Worm (Caenorhabditis elegans) whole organism, young adult: ENCODE results near the gene shc-3.
A peak's percentile ranks its signal among the peaks of the same experiment; 100 is the strongest.

Experiments
- B0035.1 ChIP-seq: sonication (generic microtip); optimal IDR thresholded peaks from 2 replicates; lab custom pipeline; 2016; ENCODE audit warnings: missing genetic modification characterization, mild to moderate bottlenecking, missing compliant biosample characterization, missing genotype, missing genetic modification reagents
- F22D6.2 ChIP-seq: sonication (generic microtip); optimal IDR thresholded peaks from 2 replicates; lab custom pipeline; 2016; ENCODE audit warnings: mild to moderate bottlenecking, missing genetic modification characterization, missing compliant biosample characterization
- F52B5.7 ChIP-seq: sonication (generic microtip); optimal IDR thresholded peaks from 2 replicates; lab custom pipeline; 2016; ENCODE audit warnings: mild to moderate bottlenecking, missing genetic modification characterization, missing compliant biosample characterization
- attf-5 ChIP-seq: fragments of 200-800 bp; sonication (Bioruptor generic); optimal IDR thresholded peaks from 2 replicates; lab custom pipeline; 2018; ENCODE audit warnings: mild to moderate bottlenecking, missing genetic modification characterization, missing compliant biosample characterization
- cebp-1 ChIP-seq, 2 experiments: fragments of 200-800 bp in 1 of 2; sonication (Bioruptor generic) in 1 of 2; sonication (generic microtip) in 1 of 2; IDR thresholded peaks in 1 of 2; optimal IDR thresholded peaks in 1 of 2; 2 replicates each; pipeline versions ENCODE4 v1.3.6 to Lab custom; 2017 to 2022; ENCODE audit warnings: missing compliant biosample characterization in 2 of 2, missing genetic modification characterization in 2 of 2, mild to moderate bottlenecking in 1 of 2, missing genetic modification reagents in 1 of 2, moderate library complexity in 1 of 2
- ceh-58 ChIP-seq: fragments of 200-800 bp; sonication (Bioruptor generic); IDR thresholded peaks from 2 replicates; pipeline ENCODE4 v1.3.6; 2022; ENCODE audit warnings: missing genetic modification characterization, missing compliant biosample characterization
- ceh-79 ChIP-seq: sonication (generic microtip); optimal IDR thresholded peaks from 2 replicates; lab custom pipeline; 2017; ENCODE audit warnings: mild to moderate bottlenecking, missing genetic modification characterization, missing compliant biosample characterization
- chd-7 ChIP-seq: sonication (generic microtip); optimal IDR thresholded peaks from 2 replicates; lab custom pipeline; 2016; ENCODE audit warnings: mild to moderate bottlenecking, missing genetic modification characterization, moderate library complexity, missing compliant biosample characterization
- dox-1 ChIP-seq: fragments of 200-800 bp; sonication (Bioruptor generic); IDR thresholded peaks from 2 replicates; pipeline ENCODE4 v1.3.6; 2022; ENCODE audit warnings: missing genetic modification reagents, missing genetic modification characterization, missing compliant biosample characterization
- dpff-1 ChIP-seq: sonication (generic microtip); optimal IDR thresholded peaks from 2 replicates; lab custom pipeline; 2017; ENCODE audit warnings: mild to moderate bottlenecking, missing genetic modification characterization, missing compliant biosample characterization
- egl-44 ChIP-seq: fragments of 200-800 bp; sonication (Bioruptor generic); IDR thresholded peaks from 2 replicates; pipeline ENCODE4 v1.3.6; 2022; ENCODE audit warnings: missing genetic modification reagents, missing genetic modification characterization, missing compliant biosample characterization
- egrh-3 ChIP-seq: fragments of 200-800 bp; sonication (Bioruptor generic); IDR thresholded peaks from 2 replicates; pipeline ENCODE4 v1.3.6; 2022; ENCODE audit warnings: missing genetic modification reagents, missing genetic modification characterization, missing compliant biosample characterization
- ekl-4 ChIP-seq: fragments of 200-800 bp; sonication (Bioruptor generic); IDR thresholded peaks from 2 replicates; pipeline ENCODE4 v1.3.6; 2022; ENCODE audit warnings: missing genetic modification reagents, missing genetic modification characterization, missing compliant biosample characterization
- fkh-3 ChIP-seq: sonication (generic microtip); optimal IDR thresholded peaks from 2 replicates; lab custom pipeline; 2016; ENCODE audit warnings: mild to moderate bottlenecking, missing genetic modification characterization, missing compliant biosample characterization
- hlh-26 ChIP-seq: fragments of 200-800 bp; sonication (Bioruptor generic); conservative IDR thresholded peaks from 2 replicates; pipeline ENCODE4 v1.3.6; 2022; ENCODE audit warnings: missing genetic modification reagents, missing genetic modification characterization, missing compliant biosample characterization
- let-607 ChIP-seq, 2 experiments: fragments of 200-800 bp in 1 of 2; sonication (Bioruptor generic) in 1 of 2; sonication (generic microtip) in 1 of 2; optimal IDR thresholded peaks; 2 replicates each; lab custom pipeline; 2016 to 2018; ENCODE audit warnings: mild to moderate bottlenecking in 2 of 2, missing compliant biosample characterization in 2 of 2, missing genetic modification characterization in 2 of 2, moderate library complexity in 2 of 2, missing genotype in 1 of 2
- lin-40 ChIP-seq: sonication (generic microtip); optimal IDR thresholded peaks from 2 replicates; lab custom pipeline; 2016; ENCODE audit warnings: missing genetic modification characterization, mild to moderate bottlenecking, missing compliant biosample characterization, missing genotype, missing genetic modification reagents
- nhr-179 ChIP-seq: sonication (generic microtip); optimal IDR thresholded peaks from 2 replicates; lab custom pipeline; 2016; ENCODE audit warnings: mild to moderate bottlenecking, missing genetic modification characterization, missing compliant biosample characterization
- nhr-80 ChIP-seq: sonication (generic microtip); optimal IDR thresholded peaks from 2 replicates; lab custom pipeline; 2016; ENCODE audit warnings: missing genetic modification characterization, missing compliant biosample characterization
- nhr-90 ChIP-seq: sonication (generic microtip); optimal IDR thresholded peaks from 2 replicates; lab custom pipeline; 2016; ENCODE audit warnings: missing genotype, mild to moderate bottlenecking, missing genetic modification characterization, missing compliant biosample characterization
- sea-2 ChIP-seq: fragments of 200-800 bp; sonication (Bioruptor generic); IDR thresholded peaks from 2 replicates; pipeline ENCODE4 v1.3.6; 2022; ENCODE audit warnings: missing genetic modification characterization, missing compliant biosample characterization
- snpc-1.3 ChIP-seq: sonication (generic microtip); optimal IDR thresholded peaks from 2 replicates; lab custom pipeline; 2017; ENCODE audit warnings: missing genetic modification characterization, mild to moderate bottlenecking, missing compliant biosample characterization, antibody characterized with exemption, moderate library complexity, missing genotype, missing genetic modification reagents; ENCODE audit not compliant: insufficient read depth
- snpc-4 ChIP-seq, 5 experiments: fragments of 150-350 bp in 1 of 5; sonication (generic microtip) in 4 of 5; optimal IDR thresholded peaks; 2 replicates each; lab custom pipeline; 2014 to 2018; ENCODE audit warnings: missing genetic modification characterization in 5 of 5, missing biosample characterization in 3 of 5, antibody characterized with exemption in 2 of 5, mild to moderate bottlenecking in 2 of 5, missing compliant biosample characterization in 2 of 5, missing genotype in 2 of 5, moderate library complexity in 2 of 5, missing genetic modification reagents in 1 of 5
- somi-1 ChIP-seq: fragments of 200-800 bp; sonication (Bioruptor generic); optimal IDR thresholded peaks from 2 replicates; lab custom pipeline; 2018; ENCODE audit warnings: mild to moderate bottlenecking, missing genetic modification characterization, missing compliant biosample characterization
- unc-62 ChIP-seq: fragments of 150-350 bp; optimal IDR thresholded peaks from 2 replicates; lab custom pipeline; 2014; ENCODE audit warnings: missing biosample characterization, missing genetic modification reagents, missing genetic modification characterization
- ztf-26 ChIP-seq: sonication (generic microtip); optimal IDR thresholded peaks from 2 replicates; lab custom pipeline; 2017; ENCODE audit warnings: missing genetic modification characterization, missing compliant biosample characterization

Gene shc-3

ce11 chrX:13739125-13739820 lies 21.9 kb downstream of the shc-3 start (continued):
- peak; percentile 49 for TF ChIP-seq chd-7

- TF ChIP-seq snpc-4 (GFP tag; optimal IDR thresholded peaks at IDR 0.05; lab: Kevin White, UChicago) (no peak), snpc-4 (tag; optimal IDR thresholded peaks at IDR 0.05; lab: Kevin White, UChicago) (no peak), nhr-90 (tag; lab: Kevin White, UChicago) (no peak), nhr-179 (tag; lab: Kevin White, UChicago) (no peak), egl-44 (GFP tag; lab: Robert Waterston, UW) (no peak), fkh-3 (tag; lab: Kevin White, UChicago) (no peak)
- TF ChIP-seq, all 124 proteins: peak for 0
Observed at ce11 chrX:13743371-13743770, 26.0 kb downstream of the shc-3 start.

- TF ChIP-seq snpc-1.3 (tag; lab: Kevin White, UChicago) = no peak
- no peak for TF ChIP-seq sea-2 (GFP tag; lab: Robert Waterston, UW)
- TF ChIP-seq lin-40 = peak; percentile 57
- TF ChIP-seq F52B5.7 = no peak
- no peak for TF ChIP-seq F22D6.2 (tag; lab: Kevin White, UChicago)
- no peak for TF ChIP-seq cebp-1 (GFP tag; IDR thresholded peaks at IDR 0.05; lab: Robert Waterston, UW)
- no peak for TF ChIP-seq cebp-1 (tag; optimal IDR thresholded peaks at IDR 0.05; lab: Kevin White, UChicago)
- peak; percentile 27 for TF ChIP-seq ztf-26 (tag; lab: Kevin White, UChicago)
- TF ChIP-seq somi-1 (GFP tag; lab: Kevin White, UChicago) = peak; percentile 88
- TF ChIP-seq nhr-80 (tag; lab: Kevin White, UChicago) = peak; percentile 58
Observed at ce11 chrX:13744543-13745113, 27.3 kb downstream of the shc-3 start.

- TF ChIP-seq attf-5 (GFP tag; lab: Kevin White, UChicago) (no peak), hlh-26 (GFP tag; lab: Robert Waterston, UW) (no peak)
- TF ChIP-seq, all 124 proteins: peak for 0
Observed at ce11 chrX:13745558-13745957, 28.2 kb downstream of the shc-3 start.

- TF ChIP-seq nhr-80 (tag; lab: Kevin White, UChicago) = peak; percentile 79
- TF ChIP-seq unc-62 = peak; percentile 76
- TF ChIP-seq ceh-79 = no peak
- TF ChIP-seq, all 124 proteins: peak for 2
Observed at ce11 chrX:13746231-13746630, 28.9 kb downstream of the shc-3 start.

- TF ChIP-seq unc-62 = no peak
- no peak for TF ChIP-seq dpff-1 (tag; lab: Kevin White, UChicago)
- TF ChIP-seq nhr-80 (tag; lab: Kevin White, UChicago) = peak; percentile 2
- 0 out of 2 replicates have a peak, but pooled peaks have one; percentile 33 for TF ChIP-seq dox-1 (GFP tag; lab: Robert Waterston, UW)
- TF ChIP-seq ekl-4 (GFP tag; lab: Robert Waterston, UW) = no peak
- TF ChIP-seq egrh-3 (GFP tag; lab: Robert Waterston, UW) = no peak
- TF ChIP-seq ceh-58 (GFP tag; lab: Robert Waterston, UW) = 0 out of 2 replicates have a peak, but pooled peaks have one; percentile 32
- TF ChIP-seq let-607 (tag; optimal IDR thresholded peaks at IDR 0.05; lab: Kevin White, UChicago) = peak in 1 of 2 experiments; percentile 10
- TF ChIP-seq B0035.1 (tag; lab: Kevin White, UChicago) = no peak
Observed at ce11 chrX:13746661-13747365, 29.5 kb downstream of the shc-3 start, which contains the start of gene nhr-71. TSS of gene nhr-71 (plus strand) at chrX:13747315.
